Worm (Caenorhabditis elegans): ENCODE results near the gene ZK686.3.

Gene ZK686.3

DNA sequence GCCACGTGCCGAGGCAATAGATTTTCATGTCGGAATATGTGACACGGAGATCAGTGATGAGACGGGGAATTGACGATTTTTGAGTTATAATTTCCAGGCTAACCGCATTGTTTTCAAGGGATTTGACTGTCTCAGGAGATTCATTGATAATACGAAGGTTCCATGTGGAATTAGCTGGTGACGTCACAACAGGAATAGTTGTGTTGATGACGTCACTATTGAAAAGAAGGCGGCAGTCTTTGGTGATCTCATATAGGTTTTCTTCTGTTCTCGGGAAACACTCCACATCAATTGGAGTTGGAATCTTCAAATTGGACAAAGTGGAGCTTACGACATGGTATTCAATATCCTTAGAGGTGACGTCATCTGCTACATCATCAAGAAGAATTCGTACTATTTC lies 25.7 kb downstream of the ZK686.3 start:
- TF ChIP-seq fos-1 (tag; optimal IDR thresholded peaks at IDR 0.05), result no peak
- no peak for TF ChIP-seq Y116A8C.19 (tag; optimal IDR thresholded peaks at IDR 0.05; ENCODE audit: borderline replicate concordance)
- no peak for TF ChIP-seq ceh-90 (tag; optimal IDR thresholded peaks at IDR 0.05)
- TF ChIP-seq skn-1 (tag; optimal IDR thresholded peaks at IDR 0.05), result no peak
- no peak for TF ChIP-seq pag-3 (tag; optimal IDR thresholded peaks at IDR 0.05; ENCODE audit: borderline replicate concordance, insufficient read depth)
- no peak for TF ChIP-seq fkh-10 (GFP tag; optimal IDR thresholded peaks at IDR 0.05)
- TF ChIP-seq nhr-20 (tag; optimal IDR thresholded peaks at IDR 0.05), result no peak
- TF ChIP-seq nhr-76 (tag; optimal IDR thresholded peaks at IDR 0.05), result no peak
- no peak for TF ChIP-seq mef-2 (tag; optimal IDR thresholded peaks at IDR 0.05)
- no peak for TF ChIP-seq elt-3 (tag; optimal IDR thresholded peaks at IDR 0.05)
- no peak for TF ChIP-seq irx-1 (tag; optimal IDR thresholded peaks at IDR 0.05)

DNA sequence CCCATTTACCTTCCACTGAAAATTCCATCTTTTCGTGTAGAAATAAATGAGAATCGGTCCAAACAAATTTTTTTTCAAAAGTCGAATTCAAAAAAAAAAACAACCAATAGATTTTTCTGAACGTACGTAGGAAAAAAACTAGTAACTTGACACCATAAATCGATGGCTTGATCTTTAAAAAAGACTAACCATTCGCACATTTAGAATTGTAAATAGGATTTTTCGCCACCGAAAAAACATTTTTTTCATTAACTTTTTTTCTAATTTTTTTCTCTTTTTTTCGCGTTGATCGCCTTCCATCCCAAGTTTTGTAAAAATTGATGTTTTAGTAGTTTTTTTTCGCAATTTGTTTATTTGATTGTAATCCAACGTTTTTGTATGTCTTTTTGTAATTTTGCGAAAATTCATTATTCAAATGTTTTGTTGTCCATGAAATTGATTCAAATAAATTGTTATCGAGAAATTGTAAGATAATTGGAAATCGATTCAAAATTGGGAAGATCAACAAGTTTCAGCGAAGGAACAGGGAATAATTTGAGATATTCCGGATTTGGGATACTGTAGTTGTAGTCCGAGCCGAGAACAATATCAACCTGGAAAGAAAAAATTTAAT lies 31.1 kb downstream of the ZK686.3 start:
- TF ChIP-seq elt-2 (tag; optimal IDR thresholded peaks at IDR 0.05) (no peak), ztf-4 (tag; optimal IDR thresholded peaks at IDR 0.05) (peak; percentile 40), nhr-84 (tag; optimal IDR thresholded peaks at IDR 0.05) (no peak), nhr-85 (tag) (peak; percentile 65), ceh-88 (GFP tag; IDR thresholded peaks at IDR 0.05) (no peak), aly-2 (tag; optimal IDR thresholded peaks at IDR 0.05) (peak; percentile 40)

DNA sequence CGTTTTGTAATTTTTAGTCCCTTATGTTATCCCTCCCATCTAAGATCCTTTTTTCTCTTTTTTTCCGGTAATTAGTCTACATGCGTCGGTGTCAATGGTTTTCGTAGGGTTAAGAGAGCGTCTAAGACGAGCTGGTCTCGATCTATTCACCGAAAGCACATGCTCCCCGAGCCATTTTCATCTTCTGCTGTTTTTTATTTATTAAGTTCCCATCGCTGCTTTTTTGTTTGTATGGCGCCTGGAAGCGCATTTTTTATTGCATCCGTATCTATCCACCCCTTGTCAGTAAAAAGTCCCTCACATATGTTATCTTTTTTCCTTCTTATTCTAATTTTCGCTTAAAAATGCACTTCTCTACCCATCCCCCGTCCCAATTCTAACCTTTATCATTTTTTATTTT lies 32.1 kb downstream of the ZK686.3 start:
- no peak for TF ChIP-seq vab-15 (tag; optimal IDR thresholded peaks at IDR 0.05)

DNA sequence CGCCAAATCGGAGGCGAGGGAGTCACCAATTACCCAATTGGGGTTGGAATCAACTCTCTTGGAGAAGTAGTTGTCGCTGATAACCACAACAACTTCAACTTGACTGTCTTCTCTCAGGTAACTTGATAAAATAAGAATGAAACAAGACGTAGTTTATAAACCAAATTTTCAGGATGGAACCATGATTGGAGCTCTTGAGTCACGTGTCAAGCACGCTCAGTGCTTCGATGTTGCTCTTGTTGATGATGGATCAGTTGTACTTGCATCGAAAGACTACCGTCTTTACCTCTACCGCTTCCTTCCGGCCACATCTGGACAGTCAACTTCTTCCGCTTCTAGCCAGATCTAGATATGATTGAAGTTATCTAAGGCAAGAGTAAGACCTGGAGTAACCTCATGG lies 32.9 kb downstream of the ZK686.3 start:
- no peak for TF ChIP-seq ceh-63 (GFP tag; optimal IDR thresholded peaks at IDR 0.05)
- no peak for TF ChIP-seq isw-1 (GFP tag; IDR thresholded peaks at IDR 0.05)
- TF ChIP-seq zip-4 (GFP tag; optimal IDR thresholded peaks at IDR 0.05), result no peak
- TF ChIP-seq dsc-1 (tag; optimal IDR thresholded peaks at IDR 0.05), result no peak
- TF ChIP-seq lin-35 (GFP tag; optimal IDR thresholded peaks at IDR 0.05), result no peak
- no peak for TF ChIP-seq rnt-1 (tag; optimal IDR thresholded peaks at IDR 0.05)
- TF ChIP-seq elt-3 (tag; optimal IDR thresholded peaks at IDR 0.05), result no peak
- no peak for TF ChIP-seq mef-2 (tag; optimal IDR thresholded peaks at IDR 0.05)
- no peak for TF ChIP-seq pqm-1 (tag; optimal IDR thresholded peaks at IDR 0.05)
- no peak for TF ChIP-seq ces-1 (GFP tag; optimal IDR thresholded peaks at IDR 0.05)
- no peak for TF ChIP-seq sox-4 (tag; optimal IDR thresholded peaks at IDR 0.05)

DNA sequence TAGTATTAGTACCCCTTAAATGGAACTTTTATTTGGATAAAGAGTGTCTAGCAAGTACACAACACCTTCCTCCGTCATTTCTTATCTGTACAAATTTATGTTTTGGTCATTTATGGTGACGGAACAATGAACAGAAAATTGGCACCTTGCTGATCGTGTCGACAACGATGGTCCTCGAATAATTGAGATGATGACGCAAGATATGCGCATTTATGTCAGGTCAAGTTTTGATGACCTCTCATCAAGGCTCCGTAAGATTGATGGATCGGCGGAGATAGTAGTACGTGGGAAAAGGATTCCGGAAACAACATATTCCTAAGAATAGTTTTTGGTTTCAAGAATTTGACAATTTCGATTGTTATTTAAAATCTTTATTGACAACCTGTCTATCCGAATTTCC lies 34.8 kb downstream of the ZK686.3 start:
- TF ChIP-seq fkh-4 (tag; optimal IDR thresholded peaks at IDR 0.05; ENCODE audit: borderline replicate concordance) (no peak), snu-23 (GFP tag; optimal IDR thresholded peaks at IDR 0.05) (no peak), lin-15B (tag; optimal IDR thresholded peaks at IDR 0.05) (no peak), nhr-77 (tag; optimal IDR thresholded peaks at IDR 0.05) (no peak)

DNA sequence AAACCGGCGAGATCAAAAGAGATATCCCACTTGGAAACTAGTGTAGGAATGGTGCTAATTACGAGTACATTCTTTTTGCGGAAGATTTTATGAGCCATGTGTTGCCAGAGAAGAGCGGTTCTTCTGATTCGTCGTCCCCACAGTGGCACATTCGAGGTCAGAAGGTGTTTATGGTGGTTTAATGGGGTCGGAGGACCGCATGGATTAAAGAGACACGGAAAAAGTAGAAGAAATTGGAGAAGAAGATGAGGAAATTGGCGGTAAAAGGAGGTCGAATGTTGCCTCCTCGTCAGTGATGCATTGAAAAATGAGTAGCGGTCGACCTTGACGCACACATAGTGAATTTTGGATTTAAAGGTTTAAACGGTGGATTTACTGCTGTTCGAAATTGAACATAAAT lies 35.3 kb downstream of the ZK686.3 start:
- no peak for TF ChIP-seq efl-1 (optimal IDR thresholded peaks at IDR 0.05)
- TF ChIP-seq efl-1 (GFP tag; optimal IDR thresholded peaks at IDR 0.05 in 1 of 2), result no peak
- TF ChIP-seq nhr-85 (tag), result peak; percentile 83
- no peak for TF ChIP-seq F16B12.6 (tag; optimal IDR thresholded peaks at IDR 0.05)
- no peak for TF ChIP-seq xbp-1 (tag; optimal IDR thresholded peaks at IDR 0.05)
- no peak for TF ChIP-seq dsc-1 (tag; optimal IDR thresholded peaks at IDR 0.05)
- no peak for TF ChIP-seq fkh-10 (GFP tag; optimal IDR thresholded peaks at IDR 0.05)
- no peak for TF ChIP-seq nhr-12 (tag; optimal IDR thresholded peaks at IDR 0.05)
- no peak for TF ChIP-seq isw-1 (GFP tag; IDR thresholded peaks at IDR 0.05)
- peak; percentile 43 for TF ChIP-seq lin-14 (GFP tag; optimal IDR thresholded peaks at IDR 0.05)
- TF ChIP-seq nhr-11 (tag; optimal IDR thresholded peaks at IDR 0.05), result no peak
- TF ChIP-seq alr-1 (tag; optimal IDR thresholded peaks at IDR 0.05; ENCODE audit: borderline replicate concordance), result no peak
- no peak for TF ChIP-seq vab-15 (tag; optimal IDR thresholded peaks at IDR 0.05)
- no peak for TF ChIP-seq zag-1 (tag; optimal IDR thresholded peaks at IDR 0.05)
- peak; percentile 49 for TF ChIP-seq blmp-1 (tag; optimal IDR thresholded peaks at IDR 0.05)
- no peak for TF ChIP-seq fkh-4 (tag; optimal IDR thresholded peaks at IDR 0.05; ENCODE audit: borderline replicate concordance)
- no peak for TF ChIP-seq pax-3 (tag; optimal IDR thresholded peaks at IDR 0.05)
- TF ChIP-seq Y116A8C.19 (tag; optimal IDR thresholded peaks at IDR 0.05; ENCODE audit: borderline replicate concordance), result no peak
- TF ChIP-seq lsy-2 (tag; optimal IDR thresholded peaks at IDR 0.05), result peak in 1 of 2 experiments; percentile 10
- TF ChIP-seq ztf-11 (tag; optimal IDR thresholded peaks at IDR 0.05), result peak in 1 of 2 experiments; percentile 9

Measured in whole organism, L1 larva.